Fruit fly (Drosophila melanogaster): Measurements from ENCODE around the gene glec.

The glec gene

DNA sequence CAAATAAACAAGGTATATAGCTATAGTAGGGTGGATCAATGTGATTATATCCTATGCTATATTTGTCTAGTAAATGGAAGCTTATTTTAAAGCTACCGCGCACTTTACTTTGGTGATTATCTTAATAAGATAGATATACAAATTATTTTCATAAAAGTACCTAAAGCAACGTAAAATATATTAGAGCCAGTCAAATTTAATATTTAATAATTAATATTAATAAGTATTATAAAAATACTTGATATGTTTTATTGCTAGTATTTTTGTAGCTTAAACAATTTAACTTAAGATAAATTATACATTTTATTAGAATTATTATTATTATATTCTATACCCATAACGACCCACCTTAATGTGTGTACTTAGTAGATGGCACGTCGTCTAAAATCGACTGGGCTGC, 16.4 kb downstream of the glec start (continued):
- TF ChIP-seq CG7987 (GFP tag; optimal IDR thresholded peaks at IDR 0.05) (no peak), CG13424 (tag; optimal IDR thresholded peaks at IDR 0.05) (peak; percentile 61), Doc3 (GFP tag; IDR thresholded peaks at IDR 0.05; ENCODE audit: partially characterized antibody) (no peak), Sox100B (GFP tag; optimal IDR thresholded peaks at IDR 0.05) (peak; percentile 65), CG17829 (tag; optimal IDR thresholded peaks at IDR 0.05) (peak; percentile 35), CG18262 (tag; optimal IDR thresholded peaks at IDR 0.05) (peak; percentile 63), CG10979 (tag; optimal IDR thresholded peaks at IDR 0.05) (peak; percentile 48), CG7271 (tag; optimal IDR thresholded peaks at IDR 0.05) (no peak), CG10147 (GFP tag; optimal IDR thresholded peaks at IDR 0.05) (peak; percentile 37), gfzf (GFP tag; optimal IDR thresholded peaks at IDR 0.05) (no peak), CG11504 (tag; optimal IDR thresholded peaks at IDR 0.05) (peak; percentile 75), zen (tag; optimal IDR thresholded peaks at IDR 0.05) (no peak), CG31441 (GFP tag; IDR thresholded peaks at IDR 0.05) (peak; percentile 54), CG3726 (GFP tag; IDR thresholded peaks at IDR 0.05) (no peak), Fer2 (tag; optimal IDR thresholded peaks at IDR 0.05) (no peak), Drgx (GFP tag; IDR thresholded peaks at IDR 0.05) (peak; percentile 37; the same call in 1 of the 2 replicates), CG8388 (GFP tag; optimal IDR thresholded peaks at IDR 0.05) (peak; percentile 15), gsb-n (tag; optimal IDR thresholded peaks at IDR 0.05) (peak; percentile 13), eve (GFP tag; optimal IDR thresholded peaks at IDR 0.05) (no peak), CG31388 (GFP tag; optimal IDR thresholded peaks at IDR 0.05) (no peak), aop (GFP tag; IDR thresholded peaks at IDR 0.05) (no peak), Sox102F (GFP tag; optimal IDR thresholded peaks at IDR 0.05) (peak; percentile 53), ham (GFP tag; IDR thresholded peaks at IDR 0.05) (no peak), CG10209 (GFP tag; optimal IDR thresholded peaks at IDR 0.05) (no peak), crc (GFP tag; optimal IDR thresholded peaks at IDR 0.05) (no peak), CG17385 (GFP tag; optimal IDR thresholded peaks at IDR 0.05) (peak; percentile 18), psq (GFP tag; optimal IDR thresholded peaks at IDR 0.05) (no peak), BtbVII (GFP tag; optimal IDR thresholded peaks at IDR 0.05) (peak; percentile 33), Pdp1 (GFP tag; optimal IDR thresholded peaks at IDR 0.05) (no peak), dmrt99B (tag; optimal IDR thresholded peaks at IDR 0.05) (peak; percentile 55), dati (GFP tag; IDR thresholded peaks at IDR 0.05) (no peak), Bteb2 (GFP tag; optimal IDR thresholded peaks at IDR 0.05) (no peak), CG8924 (tag; optimal IDR thresholded peaks at IDR 0.05) (peak; percentile 66), Oli (tag; optimal IDR thresholded peaks at IDR 0.05) (peak; percentile 11), CG18599 (GFP tag; optimal IDR thresholded peaks at IDR 0.05) (peak; percentile 23), CG14710 (tag; optimal IDR thresholded peaks at IDR 0.05) (peak; percentile 37), CG10959 (GFP tag; IDR thresholded peaks at IDR 0.05) (no peak), Taf1 (GFP tag; IDR thresholded peaks at IDR 0.05) (no peak), gt (GFP tag; IDR thresholded peaks at IDR 0.05) (no peak)

DNA sequence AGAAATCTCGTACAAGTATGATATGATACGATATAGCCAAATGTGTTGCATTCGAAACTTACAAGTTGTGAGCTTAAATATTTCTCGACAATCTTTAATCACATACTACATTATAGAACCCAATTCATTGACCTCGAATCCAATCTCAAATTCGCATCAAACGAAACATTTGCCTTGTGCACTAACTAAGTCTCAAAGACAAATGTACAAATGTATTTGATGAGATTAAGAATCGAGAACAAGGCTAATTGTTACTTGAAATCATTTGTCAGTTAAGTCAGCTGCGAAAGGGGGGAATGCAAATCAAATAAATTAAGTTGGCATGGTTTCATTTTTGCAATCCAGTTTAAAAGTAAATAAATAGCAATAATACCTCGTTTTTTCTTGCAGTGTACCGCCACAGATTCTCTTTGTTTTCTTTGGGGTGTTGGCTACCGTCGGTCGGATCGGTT, 17.5 kb downstream of the glec start:
- TF ChIP-seq ab (GFP tag; optimal IDR thresholded peaks at IDR 0.05) (no peak), CG14965 (GFP tag; optimal IDR thresholded peaks at IDR 0.05; ENCODE audit: borderline replicate concordance) (no peak), CG9727 (GFP tag; optimal IDR thresholded peaks at IDR 0.05) (peak; percentile 28), knrl (GFP tag; IDR thresholded peaks at IDR 0.05; ENCODE audit: partially characterized antibody) (no peak), CG6765 (GFP tag; optimal IDR thresholded peaks at IDR 0.05) (no peak), CG16813 (GFP tag; IDR thresholded peaks at IDR 0.05; ENCODE audit: partially characterized antibody) (no peak), CG3995 (GFP tag; optimal IDR thresholded peaks at IDR 0.05) (no peak), tll (GFP tag; optimal IDR thresholded peaks at IDR 0.05) (no peak), CG17186 (GFP tag; optimal IDR thresholded peaks at IDR 0.05) (no peak), CG1603 (tag; optimal IDR thresholded peaks at IDR 0.05) (peak; percentile 61), sna (GFP tag; IDR thresholded peaks at IDR 0.05; ENCODE audit: partially characterized antibody) (no peak), CG14860 (GFP tag; IDR thresholded peaks at IDR 0.05; ENCODE audit: partially characterized antibody) (no peak), Atf6 (GFP tag; IDR thresholded peaks at IDR 0.05) (no peak), zen (tag; optimal IDR thresholded peaks at IDR 0.05) (no peak)
